Fruit fly (Drosophila melanogaster) whole organism, embryonic: Measurements from ENCODE around the gene eIF3i.

Experiments used
- CG10321 ChIP-seq: fragments of 200-800 bp; sonication (Bioruptor generic); IDR thresholded peaks from 2 replicates; pipeline ENCODE4 v1.3.6; 2022; ENCODE audit warnings: missing biosample characterization, missing genetic modification characterization
- CG1233 ChIP-seq: fragments of 200-800 bp; sonication (Bioruptor generic); optimal IDR thresholded peaks from 4 replicates; lab custom pipeline; 2018; ENCODE audit warnings: missing biosample characterization, mild to moderate bottlenecking, missing genetic modification characterization
- CG13123 ChIP-seq: fragments of 200-800 bp; sonication (Bioruptor generic); optimal IDR thresholded peaks from 2 replicates; lab custom pipeline; 2016; ENCODE audit warnings: missing biosample characterization, missing genetic modification characterization
- CG14050 ChIP-seq: fragments of 200-800 bp; sonication (Bioruptor generic); IDR thresholded peaks from 3 replicates; pipeline ENCODE4 v1.3.6; 2022; ENCODE audit warnings: missing biosample characterization, missing genetic modification characterization
- CG1602 ChIP-seq: fragments of 200-800 bp; sonication (Bioruptor generic); optimal IDR thresholded peaks from 3 replicates; lab custom pipeline; 2016; ENCODE audit warnings: missing biosample characterization, missing genetic modification characterization
- CG2116 ChIP-seq: fragments of 200-800 bp; sonication (Bioruptor generic); optimal IDR thresholded peaks from 3 replicates; lab custom pipeline; 2018; ENCODE audit warnings: missing biosample characterization, mild to moderate bottlenecking, missing genetic modification characterization
- CG2202 ChIP-seq: fragments of 200-800 bp; sonication (Bioruptor generic); optimal IDR thresholded peaks from 2 replicates; lab custom pipeline; 2018; ENCODE audit warnings: missing biosample characterization, mild to moderate bottlenecking, missing genetic modification characterization
- CG2712 ChIP-seq: fragments of 200-800 bp; optimal IDR thresholded peaks from 3 replicates; lab custom pipeline; 2019; ENCODE audit warnings: missing biosample characterization, mild to moderate bottlenecking, missing genetic modification characterization, moderate library complexity
- CG31441 ChIP-seq: fragments of 200-800 bp; sonication (Bioruptor generic); IDR thresholded peaks from 2 replicates; pipeline ENCODE4 v1.3.6; 2022; ENCODE audit warnings: missing biosample characterization, missing genetic modification characterization
- CG4424 ChIP-seq: fragments of 200-800 bp; sonication (Bioruptor generic); optimal IDR thresholded peaks from 3 replicates; lab custom pipeline; 2016; ENCODE audit warnings: missing biosample characterization, missing genetic modification characterization
- CG5953 ChIP-seq: fragments of 200-800 bp; sonication (Bioruptor generic); IDR thresholded peaks from 2 replicates; pipeline ENCODE4 v1.3.6; 2022; ENCODE audit warnings: missing biosample characterization, missing genetic modification characterization
- CG6683 ChIP-seq: fragments of 200-800 bp; sonication (Bioruptor generic); optimal IDR thresholded peaks from 2 replicates; lab custom pipeline; 2017; ENCODE audit warnings: missing biosample characterization, mild to moderate bottlenecking, missing genetic modification characterization, missing genetic modification reagents
- CG6813 ChIP-seq: fragments of 200-800 bp; sonication (Bioruptor generic); optimal IDR thresholded peaks from 2 replicates; lab custom pipeline; 2017; ENCODE audit warnings: missing biosample characterization, missing genetic modification characterization, mild to moderate bottlenecking, moderate library complexity, missing genetic modification reagents
- CG7839 ChIP-seq: fragments of 200-800 bp; sonication (Bioruptor generic); optimal IDR thresholded peaks from 3 replicates; lab custom pipeline; 2018; ENCODE audit warnings: missing biosample characterization, mild to moderate bottlenecking, missing genetic modification characterization, moderate library complexity
- CG8089 ChIP-seq: fragments of 200-800 bp; sonication (Bioruptor generic); optimal IDR thresholded peaks from 3 replicates; lab custom pipeline; 2016; ENCODE audit warnings: missing biosample characterization, missing genetic modification characterization
- CG8478 ChIP-seq: fragments of >200 bp; optimal IDR thresholded peaks from 2 replicates; lab custom pipeline; 2018
- CG9215 ChIP-seq: fragments of 200-800 bp; sonication (Bioruptor generic); IDR thresholded peaks from 2 replicates; pipeline ENCODE4 v1.3.6; 2022; ENCODE audit warnings: missing biosample characterization, missing genetic modification characterization
- CHES-1-like ChIP-seq: fragments of 200-800 bp; sonication (Bioruptor generic); optimal IDR thresholded peaks from 2 replicates; lab custom pipeline; 2016; ENCODE audit warnings: missing biosample characterization, missing genetic modification characterization
- D19B ChIP-seq: fragments of 200-800 bp; sonication (Bioruptor generic); optimal IDR thresholded peaks from 2 replicates; lab custom pipeline; 2017; ENCODE audit warnings: missing biosample characterization, mild to moderate bottlenecking, missing genetic modification characterization
- Doc3 ChIP-seq: fragments of 200-800 bp; sonication (Bioruptor generic); IDR thresholded peaks from 3 replicates; pipeline ENCODE4 v1.3.6; 2022; ENCODE audit warnings: missing biosample characterization, missing genetic modification characterization; ENCODE audit not compliant: partially characterized antibody
- E2f1 ChIP-seq: fragments of 200-800 bp; sonication (Bioruptor generic); IDR thresholded peaks from 2 replicates; pipeline ENCODE4 v1.3.6; 2022; ENCODE audit warnings: missing biosample characterization, missing genetic modification characterization
- Jarid2 ChIP-seq: fragments of 200-800 bp; sonication (Bioruptor generic); optimal IDR thresholded peaks from 3 replicates; lab custom pipeline; 2017; ENCODE audit warnings: mild to moderate bottlenecking, missing biosample characterization, missing genetic modification reagents, missing genetic modification characterization
- Kr ChIP-seq: fragments of 200-800 bp; sonication (Bioruptor generic); optimal IDR thresholded peaks from 2 replicates; lab custom pipeline; 2017; ENCODE audit warnings: missing biosample characterization, mild to moderate bottlenecking, missing genetic modification characterization
- Med ChIP-seq: fragments of 200-800 bp; sonication (Bioruptor generic); peaks from one replicate; lab custom pipeline; 2016; ENCODE audit warnings: missing biosample characterization, missing genetic modification characterization, mild to moderate bottlenecking, inconsistent platforms, moderate library complexity
- Poxn ChIP-seq: fragments of 200-800 bp; sonication (Bioruptor generic); IDR thresholded peaks from 2 replicates; pipeline ENCODE4 v1.3.6; 2022; ENCODE audit warnings: missing biosample characterization, missing genetic modification characterization
- Scr ChIP-seq: fragments of 200-800 bp; sonication (Bioruptor generic); IDR thresholded peaks from 2 replicates; pipeline ENCODE4 v1.3.6; 2022; ENCODE audit warnings: missing biosample characterization, missing genetic modification characterization; ENCODE audit not compliant: partially characterized antibody
- Six4 ChIP-seq: fragments of 200-800 bp; sonication (Bioruptor generic); optimal IDR thresholded peaks from 2 replicates; lab custom pipeline; 2016; ENCODE audit warnings: missing biosample characterization, missing genetic modification characterization
- TFAM ChIP-seq: fragments of 200-800 bp; sonication (Bioruptor generic); optimal IDR thresholded peaks from 2 replicates; lab custom pipeline; 2017; ENCODE audit warnings: missing biosample characterization, missing genetic modification characterization, inconsistent platforms
- Vsx1 ChIP-seq: fragments of 200-800 bp; sonication (Bioruptor generic); optimal IDR thresholded peaks from 2 replicates; lab custom pipeline; 2017; ENCODE audit warnings: missing biosample characterization, mild to moderate bottlenecking, missing genetic modification characterization, missing genetic modification reagents
- ara ChIP-seq: fragments of 200-800 bp; sonication (Bioruptor generic); IDR thresholded peaks from 2 replicates; pipeline ENCODE4 v1.3.6; 2022; ENCODE audit warnings: missing biosample characterization, missing genetic modification characterization
- bab2 ChIP-seq: fragments of 200-800 bp; sonication (Bioruptor generic); optimal IDR thresholded peaks from 2 replicates; lab custom pipeline; 2016; ENCODE audit warnings: missing biosample characterization, missing genetic modification characterization
- br ChIP-seq: fragments of >200 bp; optimal IDR thresholded peaks from 2 replicates; lab custom pipeline; 2017
- cad ChIP-seq: fragments of >200 bp; optimal IDR thresholded peaks from 2 replicates; lab custom pipeline; 2017; ENCODE audit warnings: missing biosample characterization, missing genetic modification characterization
- crc ChIP-seq: fragments of 200-800 bp; sonication (Bioruptor generic); optimal IDR thresholded peaks from 2 replicates; lab custom pipeline; 2016; ENCODE audit warnings: missing biosample characterization, missing genetic modification characterization
- crp ChIP-seq, 2 experiments: fragments of 200-800 bp; sonication (Bioruptor generic); optimal IDR thresholded peaks; 2 replicates in 1 of 2; 3 replicates in 1 of 2; lab custom pipeline; 2017; ENCODE audit warnings: missing biosample characterization in 2 of 2, missing genetic modification characterization in 2 of 2, mild to moderate bottlenecking in 1 of 2, moderate library complexity in 1 of 2
- cwo ChIP-seq: fragments of 200-800 bp; sonication (Bioruptor generic); optimal IDR thresholded peaks from 3 replicates; lab custom pipeline; 2017; ENCODE audit warnings: missing biosample characterization, missing genetic modification characterization, mild to moderate bottlenecking, moderate library complexity, missing genetic modification reagents
- dati ChIP-seq: fragments of 200-800 bp; sonication (Bioruptor generic); IDR thresholded peaks from 2 replicates; pipeline ENCODE4 v1.3.6; 2022; ENCODE audit warnings: missing biosample characterization, missing genetic modification characterization
- dm ChIP-seq: fragments of 200-800 bp; sonication (Bioruptor generic); optimal IDR thresholded peaks from 3 replicates; lab custom pipeline; 2016; ENCODE audit warnings: missing biosample characterization, missing genetic modification characterization
- dmrt99B ChIP-seq: fragments of 200-800 bp; sonication (Bioruptor generic); optimal IDR thresholded peaks from 2 replicates; lab custom pipeline; 2018; ENCODE audit warnings: missing biosample characterization, mild to moderate bottlenecking, missing genetic modification characterization, moderate library complexity
- esg ChIP-seq: fragments of 200-800 bp; sonication (Bioruptor generic); conservative IDR thresholded peaks from 2 replicates; pipeline ENCODE4 v1.3.6; 2022; ENCODE audit warnings: missing biosample characterization, missing genetic modification characterization
- fd96Cb ChIP-seq: fragments of 200-800 bp; sonication (Bioruptor generic); optimal IDR thresholded peaks from 2 replicates; lab custom pipeline; 2018; ENCODE audit warnings: missing biosample characterization, mild to moderate bottlenecking, missing genetic modification characterization, moderate library complexity
- gfzf ChIP-seq: fragments of 200-800 bp; sonication (Bioruptor generic); optimal IDR thresholded peaks from 2 replicates; lab custom pipeline; 2016; ENCODE audit warnings: missing biosample characterization, mild to moderate bottlenecking, missing genetic modification characterization, moderate library complexity
- ken ChIP-seq: fragments of 200-800 bp; sonication (Bioruptor generic); IDR thresholded peaks from 3 replicates; pipeline ENCODE4 v1.3.6; 2022; ENCODE audit warnings: missing biosample characterization, missing genetic modification characterization
- lmd ChIP-seq: fragments of 200-800 bp; sonication (Bioruptor generic); IDR thresholded peaks from 2 replicates; pipeline ENCODE4 v1.3.6; 2022; ENCODE audit warnings: missing biosample characterization, missing genetic modification characterization
- nau ChIP-seq: fragments of 200-800 bp; sonication (Bioruptor generic); optimal IDR thresholded peaks from 3 replicates; lab custom pipeline; 2017; ENCODE audit warnings: missing biosample characterization, mild to moderate bottlenecking, missing genetic modification characterization, missing genetic modification reagents
- org-1 ChIP-seq: fragments of 200-800 bp; sonication (Bioruptor generic); optimal IDR thresholded peaks from 2 replicates; lab custom pipeline; 2017; ENCODE audit warnings: missing biosample characterization, missing genetic modification characterization
- peb ChIP-seq: fragments of 200-800 bp; sonication (Bioruptor generic); IDR thresholded peaks from 2 replicates; pipeline ENCODE4 v1.3.6; 2022; ENCODE audit warnings: missing biosample characterization, missing genetic modification characterization
- pnt ChIP-seq: fragments of 200-800 bp; sonication (Bioruptor generic); optimal IDR thresholded peaks from 3 replicates; lab custom pipeline; 2016; ENCODE audit warnings: missing biosample characterization, missing genetic modification characterization
- schlank ChIP-seq: fragments of 200-800 bp; sonication (Bioruptor generic); optimal IDR thresholded peaks from 2 replicates; lab custom pipeline; 2018; ENCODE audit warnings: missing biosample characterization, mild to moderate bottlenecking, missing genetic modification characterization
- shn ChIP-seq: fragments of 200-800 bp; sonication (Bioruptor generic); optimal IDR thresholded peaks from 3 replicates; lab custom pipeline; 2016; ENCODE audit warnings: missing biosample characterization, missing genetic modification characterization
- stc ChIP-seq: fragments of 200-800 bp; sonication (Bioruptor generic); IDR thresholded peaks from 2 replicates; pipeline ENCODE4 v1.3.6; 2022; ENCODE audit warnings: missing biosample characterization, missing genetic modification characterization
- unc-4 ChIP-seq: fragments of 200-800 bp; sonication (Bioruptor generic); IDR thresholded peaks from 2 replicates; pipeline ENCODE4 v1.3.6; 2022; ENCODE audit warnings: missing biosample characterization, missing genetic modification characterization; ENCODE audit not compliant: partially characterized antibody

eIF3i gene

DNA sequence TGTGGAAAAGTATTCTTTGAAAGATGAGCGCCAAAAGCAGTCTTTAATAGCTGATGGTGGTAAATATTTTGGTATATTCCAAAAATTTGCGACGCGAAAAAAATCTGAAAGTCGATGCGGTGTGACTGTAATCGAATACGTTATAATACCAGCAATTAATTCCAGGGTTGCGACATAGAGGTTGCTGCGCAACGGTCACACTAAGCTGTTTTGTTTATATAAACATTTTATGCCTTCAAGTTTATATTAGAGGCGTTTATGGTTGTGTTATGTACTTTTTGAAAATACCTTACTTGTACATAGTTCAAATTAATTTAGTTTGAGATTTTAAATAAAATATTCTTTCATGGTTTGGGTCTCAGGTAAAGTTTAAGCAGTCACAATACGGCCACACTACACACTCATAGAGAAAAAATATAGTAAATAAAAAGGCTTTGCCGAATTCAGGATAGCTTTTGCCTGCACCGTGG is 3.8 kb upstream of the eIF3i start, which contains the start of gene CG14043 (continued):
- TF ChIP-seq CG13123 (GFP tag; lab: Kevin White, UChicago), result no peak
- TF ChIP-seq CG5953 (GFP tag; lab: Robert Waterston, UW), result no peak
- TF ChIP-seq CG2116, result peak; percentile 55
- no peak for TF ChIP-seq CG9215 (GFP tag; lab: Robert Waterston, UW)
- peak in 1 of 2 experiments; percentile 43 for TF ChIP-seq crp (GFP tag; optimal IDR thresholded peaks at IDR 0.05; lab: Kevin White, UChicago)
- TF ChIP-seq CG6683 (GFP tag; lab: Kevin White, UChicago), result no peak
- no peak for TF ChIP-seq cad (GFP tag; lab: Kevin White, UChicago)
- TF ChIP-seq lmd (GFP tag; lab: Robert Waterston, UW), result no peak
- TF ChIP-seq ken (GFP tag; lab: Robert Waterston, UW), result no peak; the same call in 2 of the 3 replicates
- TF ChIP-seq CG1602 (GFP tag; lab: Kevin White, UChicago), result peak; percentile 21
- TF ChIP-seq ara (GFP tag; lab: Robert Waterston, UW), result no peak
- no peak for TF ChIP-seq CG6813 (GFP tag; lab: Kevin White, UChicago)
- TF ChIP-seq esg, result no peak
- peak; percentile 63 for TF ChIP-seq CHES-1-like (GFP tag; lab: Kevin White, UChicago)
- no peak for TF ChIP-seq CG2202
- TF ChIP-seq Med (GFP tag; lab: Kevin White, UChicago), result peak; percentile 73
- TF ChIP-seq E2f1, result no peak
- no peak for TF ChIP-seq CG8089 (GFP tag; lab: Kevin White, UChicago)
- no peak for TF ChIP-seq Six4
- no peak for TF ChIP-seq nau
- peak; percentile 69 for TF ChIP-seq CG2712 (tag; lab: Kevin White, UChicago)
- no peak for TF ChIP-seq Jarid2
- TF ChIP-seq fd96Cb, result no peak
- TF ChIP-seq CG1233, result no peak
- TF ChIP-seq unc-4, result peak; percentile 42; the same call in 1 of the 2 replicates
- no peak for TF ChIP-seq TFAM (GFP tag; lab: Kevin White, UChicago)
- no peak for TF ChIP-seq Vsx1 (GFP tag; lab: Kevin White, UChicago)
- TF ChIP-seq cwo (GFP tag; lab: Kevin White, UChicago), result no peak
- TF ChIP-seq CG7839 (tag; lab: Kevin White, UChicago), result no peak
- TF ChIP-seq CG8478 (lab: Kevin White, UChicago), result no peak
- no peak for TF ChIP-seq CG10321 (GFP tag; lab: Robert Waterston, UW)
- TF ChIP-seq peb, result no peak
- no peak for TF ChIP-seq D19B (GFP tag; lab: Kevin White, UChicago)
- no peak for TF ChIP-seq crc (GFP tag; lab: Kevin White, UChicago)
- no peak for TF ChIP-seq CG14050
- TF ChIP-seq org-1 (GFP tag; lab: Kevin White, UChicago), result no peak
- TF ChIP-seq br (lab: Kevin White, UChicago), result no peak
- no peak for TF ChIP-seq bab2 (GFP tag; lab: Kevin White, UChicago)
- TF ChIP-seq CG31441 (GFP tag; lab: Robert Waterston, UW), result no peak
- no peak for TF ChIP-seq Poxn
- TF ChIP-seq stc, result no peak
- no peak for TF ChIP-seq Kr (GFP tag; lab: Kevin White, UChicago)
- TF ChIP-seq dm, result peak; percentile 35
- no peak for TF ChIP-seq schlank (tag; lab: Kevin White, UChicago)
- no peak for TF ChIP-seq dmrt99B (tag; lab: Kevin White, UChicago)
- no peak for TF ChIP-seq Doc3
- 0 out of 2 replicates have a peak, but pooled peaks have one; percentile 28 for TF ChIP-seq Scr (GFP tag; lab: Robert Waterston, UW)
- peak; percentile 98 for TF ChIP-seq gfzf
- TF ChIP-seq shn, result no peak
- peak; percentile 40 for TF ChIP-seq CG4424 (GFP tag; lab: Kevin White, UChicago)
- no peak for TF ChIP-seq dati (GFP tag; lab: Robert Waterston, UW)
- TF ChIP-seq pnt (GFP tag; lab: Kevin White, UChicago), result no peak
